Fruit fly (Drosophila melanogaster) Kc167 (cell line): ENCODE results near the gene CG4658.

ENCODE experiments used
- Myc ChIP-seq: fragments of >200 bp; optimal IDR thresholded peaks from 2 replicates; lab custom pipeline; 2017; ENCODE audit warnings: missing external identifiers
- psq ChIP-seq: fragments of >200 bp; optimal IDR thresholded peaks from 2 replicates; lab custom pipeline; 2017; ENCODE audit warnings: missing external identifiers
- ttk ChIP-seq: sonication (Bioruptor generic); optimal IDR thresholded peaks from 2 replicates; lab custom pipeline; 2017; ENCODE audit warnings: missing external identifiers

DNA sequence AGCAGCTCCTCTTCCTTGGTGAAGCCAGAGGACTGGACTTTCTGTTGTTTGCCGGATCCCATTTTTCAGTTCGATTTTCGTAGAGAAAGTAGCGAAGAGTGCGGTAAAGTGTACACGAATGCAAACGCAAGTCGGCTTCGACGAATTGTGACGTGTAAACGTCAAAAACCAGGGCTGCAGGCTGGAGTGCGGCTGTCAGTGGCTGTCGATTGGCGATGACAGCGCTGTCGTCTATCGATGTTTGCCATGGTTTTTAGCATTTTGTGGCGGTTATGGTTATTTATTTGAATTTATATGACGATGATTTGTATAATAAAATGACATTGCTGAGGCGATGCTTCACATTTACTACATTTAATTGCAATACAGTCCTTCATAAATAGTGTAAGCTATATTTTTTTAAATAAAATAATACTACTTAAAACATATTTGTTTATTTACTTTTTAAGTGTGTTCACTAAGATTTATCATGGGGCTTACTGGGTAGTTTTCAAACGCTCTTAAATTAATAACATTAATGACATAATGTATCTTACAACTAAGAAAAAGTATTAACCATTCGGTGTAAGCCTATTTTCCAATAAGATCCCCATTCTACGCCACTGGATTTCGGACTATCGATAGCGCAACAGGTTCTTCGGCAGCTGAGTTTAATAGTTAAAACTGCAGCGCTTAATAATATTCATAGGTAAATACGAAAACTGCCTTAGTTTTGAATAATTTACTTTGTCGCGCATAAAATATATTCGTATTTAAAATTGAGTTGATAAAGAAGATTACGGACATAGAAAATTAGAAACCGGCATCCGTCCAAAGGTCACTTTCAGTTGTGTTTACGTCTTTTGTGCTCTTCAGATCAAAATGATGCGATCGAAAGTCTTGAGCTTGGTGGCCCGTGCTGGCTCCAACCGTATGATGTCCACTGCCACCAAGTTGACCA is 38.6 kb upstream of the CG4658 start, which contains the start of the genes CG5885 and CG4598:
- TF ChIP-seq ttk (lab: Kevin White, UChicago), result no peak
- no peak for TF ChIP-seq Myc (lab: Kevin White, UChicago)
- no peak for TF ChIP-seq psq (lab: Kevin White, UChicago)
